Worm (Caenorhabditis elegans) whole organism, L4/young adult: ENCODE data around the gene C18B10.6.

Experiments
- dao-5 ChIP-seq: sonication (generic microtip); optimal IDR thresholded peaks from 2 replicates; lab custom pipeline; 2016; ENCODE audit warnings: missing genotype, missing genetic modification characterization, moderate library complexity, missing compliant biosample characterization
- him-1 ChIP-seq: sonication (generic microtip); optimal IDR thresholded peaks from 2 replicates; lab custom pipeline; 2016; ENCODE audit warnings: missing genotype, missing genetic modification reagents, missing genetic modification characterization, missing compliant biosample characterization

DNA sequence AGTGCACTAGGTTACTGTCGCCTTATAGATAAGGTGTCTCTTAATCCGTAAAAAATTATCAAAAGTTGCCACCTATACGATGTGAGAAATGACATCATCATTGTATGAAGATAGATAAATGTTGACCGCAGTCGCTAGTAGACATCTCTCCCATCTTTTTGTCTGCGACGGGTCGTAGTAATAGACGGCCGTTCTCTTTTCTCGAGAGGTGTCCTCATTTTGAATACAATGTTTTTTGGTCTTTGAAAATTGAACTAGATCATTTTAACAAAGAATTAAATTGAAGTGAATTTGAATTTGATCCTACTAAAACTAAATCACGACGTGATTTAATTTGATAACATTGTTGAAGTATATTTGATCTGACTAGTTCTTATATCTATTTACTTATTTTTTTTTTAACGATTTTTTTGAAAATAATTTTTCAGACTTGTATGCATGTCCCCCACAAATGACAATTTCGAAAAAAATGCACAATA lies 27.8 kb upstream of the C18B10.6 start, which contains the start of the genes str-31 and nhr-172:
- TF ChIP-seq dao-5 (tag; lab: Kevin White, UChicago) (no peak), him-1 (tag; lab: Kevin White, UChicago) (no peak)
